Worm (Caenorhabditis elegans) whole organism, young adult: ENCODE measurements around the gene srx-13.

ENCODE experiments used
- F23B12.7 ChIP-seq: sonication (generic microtip); optimal IDR thresholded peaks from 2 replicates; lab custom pipeline; 2017; ENCODE audit warnings: missing genetic modification characterization, mild to moderate bottlenecking, missing compliant biosample characterization, antibody characterized with exemption, moderate library complexity; ENCODE audit not compliant: insufficient read depth
- F49E8.2 ChIP-seq: sonication (generic microtip); optimal IDR thresholded peaks from 3 replicates; lab custom pipeline; 2017; ENCODE audit warnings: missing genetic modification characterization, mild to moderate bottlenecking, missing compliant biosample characterization, antibody characterized with exemption, moderate library complexity; ENCODE audit not compliant: insufficient read depth
- F52B5.7 ChIP-seq: sonication (generic microtip); optimal IDR thresholded peaks from 2 replicates; lab custom pipeline; 2016; ENCODE audit warnings: mild to moderate bottlenecking, missing genetic modification characterization, missing compliant biosample characterization
- F57A8.1 ChIP-seq: fragments of 200-800 bp; sonication (Bioruptor generic); optimal IDR thresholded peaks from 2 replicates; lab custom pipeline; 2018; ENCODE audit warnings: mild to moderate bottlenecking, missing genetic modification characterization, moderate library complexity, missing compliant biosample characterization
- K11D2.4 ChIP-seq: fragments of 200-800 bp; sonication (Bioruptor generic); IDR thresholded peaks from 2 replicates; pipeline ENCODE4 v1.3.6; 2022; ENCODE audit warnings: missing genetic modification reagents, missing genetic modification characterization, missing compliant biosample characterization
- T26A5.8 ChIP-seq: sonication (generic microtip); optimal IDR thresholded peaks from 2 replicates; lab custom pipeline; 2016; ENCODE audit warnings: missing genetic modification characterization, missing compliant biosample characterization
- Y53F4B.3 ChIP-seq: fragments of 200-800 bp; sonication (Bioruptor generic); IDR thresholded peaks from 2 replicates; pipeline ENCODE4 v1.3.6; 2022; ENCODE audit warnings: missing genetic modification reagents, missing genetic modification characterization, missing compliant biosample characterization
- Y53G8AR.9 ChIP-seq: fragments of 200-800 bp; sonication (Bioruptor generic); conservative IDR thresholded peaks from 2 replicates; pipeline ENCODE4 v1.3.6; 2022; ENCODE audit warnings: missing genetic modification reagents, missing genetic modification characterization, missing compliant biosample characterization
- Y79H2A.3 ChIP-seq: fragments of 200-800 bp; sonication (Bioruptor generic); conservative IDR thresholded peaks from 2 replicates; pipeline ENCODE4 v1.3.6; 2022; ENCODE audit warnings: missing genetic modification reagents, missing genetic modification characterization, missing compliant biosample characterization
- Y95B8A.8 ChIP-seq: fragments of 200-800 bp; sonication (Bioruptor generic); IDR thresholded peaks from 2 replicates; pipeline ENCODE4 v1.3.6; 2022; ENCODE audit warnings: missing genetic modification reagents, missing genetic modification characterization, missing compliant biosample characterization
- akir-1 ChIP-seq: fragments of 200-800 bp; sonication (Bioruptor generic); optimal IDR thresholded peaks from 2 replicates; lab custom pipeline; 2018; ENCODE audit warnings: mild to moderate bottlenecking, missing genetic modification characterization, moderate library complexity, missing compliant biosample characterization
- aptf-2 ChIP-seq: fragments of 200-800 bp; sonication (Bioruptor generic); conservative IDR thresholded peaks from 2 replicates; pipeline ENCODE4 v1.3.6; 2022; ENCODE audit warnings: missing genetic modification reagents, missing genetic modification characterization, missing compliant biosample characterization
- aptf-3 ChIP-seq: fragments of 200-800 bp; sonication (Bioruptor generic); IDR thresholded peaks from 2 replicates; pipeline ENCODE4 v1.3.6; 2022; ENCODE audit warnings: missing genetic modification characterization, missing compliant biosample characterization
- attf-3 ChIP-seq: fragments of 200-800 bp; sonication (Bioruptor generic); conservative IDR thresholded peaks from 2 replicates; pipeline ENCODE4 v1.3.6; 2022; ENCODE audit warnings: missing genetic modification reagents, missing genetic modification characterization, missing compliant biosample characterization
- attf-5 ChIP-seq: fragments of 200-800 bp; sonication (Bioruptor generic); optimal IDR thresholded peaks from 2 replicates; lab custom pipeline; 2018; ENCODE audit warnings: mild to moderate bottlenecking, missing genetic modification characterization, missing compliant biosample characterization
- attf-6 ChIP-seq: fragments of 200-800 bp; sonication (Bioruptor generic); IDR thresholded peaks from 2 replicates; pipeline ENCODE4 v1.3.6; 2022; ENCODE audit warnings: missing genetic modification reagents, missing genetic modification characterization, missing compliant biosample characterization
- bed-1 ChIP-seq: fragments of 200-800 bp; sonication (Bioruptor generic); IDR thresholded peaks from 2 replicates; pipeline ENCODE4 v1.3.6; 2022; ENCODE audit warnings: missing genetic modification reagents, missing genetic modification characterization, missing compliant biosample characterization
- cebp-1 ChIP-seq, 2 experiments: fragments of 200-800 bp in 1 of 2; sonication (Bioruptor generic) in 1 of 2; sonication (generic microtip) in 1 of 2; IDR thresholded peaks in 1 of 2; optimal IDR thresholded peaks in 1 of 2; 2 replicates each; pipeline versions ENCODE4 v1.3.6 to Lab custom; 2017 to 2022; ENCODE audit warnings: missing compliant biosample characterization in 2 of 2, missing genetic modification characterization in 2 of 2, mild to moderate bottlenecking in 1 of 2, missing genetic modification reagents in 1 of 2, moderate library complexity in 1 of 2
- ceh-27 ChIP-seq: fragments of 200-800 bp; sonication (Bioruptor generic); optimal IDR thresholded peaks from 2 replicates; lab custom pipeline; 2018; ENCODE audit warnings: mild to moderate bottlenecking, missing genetic modification characterization, moderate library complexity, missing compliant biosample characterization
- ceh-91 ChIP-seq: fragments of 200-800 bp; sonication (Bioruptor generic); IDR thresholded peaks from 2 replicates; pipeline ENCODE4 v1.3.6; 2022; ENCODE audit warnings: missing genetic modification reagents, missing genetic modification characterization, missing compliant biosample characterization
- die-1 ChIP-seq: sonication (generic microtip); optimal IDR thresholded peaks from 2 replicates; lab custom pipeline; 2016; ENCODE audit warnings: missing genotype, mild to moderate bottlenecking, missing genetic modification characterization, missing compliant biosample characterization
- dox-1 ChIP-seq: fragments of 200-800 bp; sonication (Bioruptor generic); IDR thresholded peaks from 2 replicates; pipeline ENCODE4 v1.3.6; 2022; ENCODE audit warnings: missing genetic modification reagents, missing genetic modification characterization, missing compliant biosample characterization
- egl-44 ChIP-seq: fragments of 200-800 bp; sonication (Bioruptor generic); IDR thresholded peaks from 2 replicates; pipeline ENCODE4 v1.3.6; 2022; ENCODE audit warnings: missing genetic modification reagents, missing genetic modification characterization, missing compliant biosample characterization
- hmg-1.2 ChIP-seq: fragments of 200-800 bp; sonication (Bioruptor generic); IDR thresholded peaks from 2 replicates; pipeline ENCODE4 v1.3.6; 2022; ENCODE audit warnings: missing genetic modification reagents, missing genetic modification characterization, missing compliant biosample characterization
- lin-35 ChIP-seq, 3 experiments: fragments of 150-350 bp in 2 of 3; sonication (generic microtip) in 1 of 3; optimal IDR thresholded peaks; 2 replicates each; lab custom pipeline; 2014 to 2018; ENCODE audit warnings: missing biosample characterization in 3 of 3, missing genetic modification characterization in 3 of 3, missing genetic modification reagents in 3 of 3
- madf-10 ChIP-seq: sonication (generic microtip); optimal IDR thresholded peaks from 2 replicates; lab custom pipeline; 2016; ENCODE audit warnings: mild to moderate bottlenecking, missing genetic modification characterization, missing compliant biosample characterization
- madf-6 ChIP-seq: fragments of 200-800 bp; sonication (Bioruptor generic); IDR thresholded peaks from 2 replicates; pipeline ENCODE4 v1.3.6; 2022; ENCODE audit warnings: missing genetic modification reagents, missing genetic modification characterization, missing compliant biosample characterization
- nfya-1 ChIP-seq: sonication (generic microtip); optimal IDR thresholded peaks from 2 replicates; lab custom pipeline; 2017; ENCODE audit warnings: antibody characterized with exemption, missing compliant biosample characterization, missing genetic modification characterization, borderline replicate concordance; ENCODE audit not compliant: insufficient read depth
- nfyb-1 ChIP-seq: fragments of 200-800 bp; sonication (Bioruptor generic); IDR thresholded peaks from 2 replicates; pipeline ENCODE4 v1.3.6; 2022; ENCODE audit warnings: missing genetic modification reagents, missing genetic modification characterization, missing compliant biosample characterization
- nhr-80 ChIP-seq: sonication (generic microtip); optimal IDR thresholded peaks from 2 replicates; lab custom pipeline; 2016; ENCODE audit warnings: missing genetic modification characterization, missing compliant biosample characterization
- pbrm-1 ChIP-seq: fragments of 200-800 bp; sonication (Bioruptor generic); IDR thresholded peaks from 2 replicates; pipeline ENCODE4 v1.3.6; 2022; ENCODE audit warnings: missing genetic modification reagents, missing genetic modification characterization, missing compliant biosample characterization
- snpc-1.3 ChIP-seq: sonication (generic microtip); optimal IDR thresholded peaks from 2 replicates; lab custom pipeline; 2017; ENCODE audit warnings: missing genetic modification characterization, mild to moderate bottlenecking, missing compliant biosample characterization, antibody characterized with exemption, moderate library complexity, missing genotype, missing genetic modification reagents; ENCODE audit not compliant: insufficient read depth
- snpc-3.4 ChIP-seq: sonication (generic microtip); optimal IDR thresholded peaks from 2 replicates; lab custom pipeline; 2017; ENCODE audit warnings: missing genetic modification characterization, mild to moderate bottlenecking, missing compliant biosample characterization, antibody characterized with exemption, moderate library complexity, missing genotype, missing genetic modification reagents
- sptf-2 ChIP-seq: fragments of 200-800 bp; sonication (Bioruptor generic); optimal IDR thresholded peaks from 2 replicates; lab custom pipeline; 2018; ENCODE audit warnings: mild to moderate bottlenecking, missing genetic modification characterization, missing compliant biosample characterization
- unc-62 ChIP-seq: fragments of 150-350 bp; optimal IDR thresholded peaks from 2 replicates; lab custom pipeline; 2014; ENCODE audit warnings: missing biosample characterization, missing genetic modification reagents, missing genetic modification characterization
- zfh-2 ChIP-seq: fragments of 200-800 bp; sonication (Bioruptor generic); conservative IDR thresholded peaks from 2 replicates; pipeline ENCODE4 v1.3.6; 2022; ENCODE audit warnings: missing genetic modification reagents, missing genetic modification characterization, missing compliant biosample characterization
- ztf-18 ChIP-seq: sonication (generic microtip); optimal IDR thresholded peaks from 2 replicates; lab custom pipeline; 2016; ENCODE audit warnings: missing genotype, mild to moderate bottlenecking, missing genetic modification characterization, missing compliant biosample characterization
- ztf-22 ChIP-seq: fragments of 200-800 bp; sonication (Bioruptor generic); optimal IDR thresholded peaks from 2 replicates; lab custom pipeline; 2018; ENCODE audit warnings: mild to moderate bottlenecking, missing genetic modification characterization, moderate library complexity, missing compliant biosample characterization
- ztf-6 ChIP-seq: fragments of 200-800 bp; sonication (Bioruptor generic); IDR thresholded peaks from 2 replicates; pipeline ENCODE4 v1.3.6; 2022; ENCODE audit warnings: missing genetic modification reagents, missing genetic modification characterization, missing compliant biosample characterization

Gene srx-13

ce11 chrIV:1093870-1094564 is 24.4 kb downstream of the srx-13 start, which contains the start of the genes cct-8 and Y55F3AR.2 (continued):
- TF ChIP-seq akir-1 (GFP tag; lab: Kevin White, UChicago): no peak
- peak; percentile 82 for TF ChIP-seq Y79H2A.3
- TF ChIP-seq nfya-1: no peak
- 0 out of 2 replicates have a peak, but pooled peaks have one; percentile 77 for TF ChIP-seq bed-1 (GFP tag; lab: Robert Waterston, UW)
- TF ChIP-seq Y53G8AR.9 (GFP tag; lab: Robert Waterston, UW): peak; percentile 100
- peak; percentile 96 for TF ChIP-seq snpc-1.3

- TF ChIP-seq F57A8.1 (GFP tag; lab: Kevin White, UChicago) (no peak), ceh-91 (GFP tag; lab: Robert Waterston, UW) (no peak), sptf-2 (no peak), bed-1 (GFP tag; lab: Robert Waterston, UW) (no peak), nfyb-1 (0 out of 2 replicates have a peak, but pooled peaks have one; percentile 10), cebp-1 (GFP tag; IDR thresholded peaks at IDR 0.05; lab: Robert Waterston, UW) (no peak), cebp-1 (tag; optimal IDR thresholded peaks at IDR 0.05; lab: Kevin White, UChicago) (peak; percentile 15), aptf-2 (GFP tag; lab: Robert Waterston, UW) (no peak), ztf-6 (no peak), K11D2.4 (GFP tag; lab: Robert Waterston, UW) (no peak), attf-6 (GFP tag; lab: Robert Waterston, UW) (no peak), Y53F4B.3 (GFP tag; lab: Robert Waterston, UW) (no peak), ceh-27 (no peak)
- TF ChIP-seq, all 124 proteins: peak for 2
Observed at ce11 chrIV:1086913-1087312, 31.6 kb downstream of the srx-13 start, which contains the start of gene csn-4. Gene csn-4 (minus strand): TSS chrIV:1087013.

- TF ChIP-seq snpc-3.4 (tag; lab: Kevin White, UChicago) (no peak), nhr-80 (tag; lab: Kevin White, UChicago) (peak; percentile 33), die-1 (tag; lab: Kevin White, UChicago) (no peak)
Observed at ce11 chrIV:1075484-1075883, 43.0 kb downstream of the srx-13 start.

- TF ChIP-seq unc-62 (GFP tag; lab: Kevin White, UChicago): no peak
- no peak for TF ChIP-seq T26A5.8 (tag; lab: Kevin White, UChicago)
- TF ChIP-seq aptf-3 (GFP tag; lab: Robert Waterston, UW): no peak
- TF ChIP-seq F52B5.7 (tag; lab: Kevin White, UChicago): no peak
- no peak for TF ChIP-seq dox-1
- TF ChIP-seq Y53G8AR.9 (GFP tag; lab: Robert Waterston, UW): no peak
Observed at ce11 chrIV:1074069-1074468, 44.4 kb downstream of the srx-13 start.

ce11 chrIV:1070383-1070782 is 48.1 kb downstream of the srx-13 start:
- TF ChIP-seq F23B12.7: peak; percentile 40
- no peak for TF ChIP-seq madf-6 (GFP tag; lab: Robert Waterston, UW)
- 0 out of 2 replicates have a peak, but pooled peaks have one; percentile 28 for TF ChIP-seq nfyb-1
- peak; percentile 1 for TF ChIP-seq madf-10 (tag; lab: Kevin White, UChicago)
- TF ChIP-seq ztf-18 (tag; lab: Kevin White, UChicago): peak; percentile 23
- no peak for TF ChIP-seq ztf-6
- TF ChIP-seq pbrm-1: peak; percentile 80; the same call in 1 of the 2 replicates
- peak; percentile 83 for TF ChIP-seq K11D2.4 (GFP tag; lab: Robert Waterston, UW)
- TF ChIP-seq zfh-2 (GFP tag; lab: Robert Waterston, UW): peak; percentile 99
- TF ChIP-seq hmg-1.2 (GFP tag; lab: Robert Waterston, UW): peak; percentile 84
- peak; percentile 32 for TF ChIP-seq attf-5 (GFP tag; lab: Kevin White, UChicago)
- peak in 1 of 3 experiments; percentile 54 for TF ChIP-seq lin-35 (GFP tag; optimal IDR thresholded peaks at IDR 0.05; lab: Kevin White, UChicago)
- no peak for TF ChIP-seq Y95B8A.8 (GFP tag; lab: Robert Waterston, UW)
- TF ChIP-seq cebp-1 (GFP tag; IDR thresholded peaks at IDR 0.05; lab: Robert Waterston, UW): no peak
- peak; percentile 72 for TF ChIP-seq cebp-1 (tag; optimal IDR thresholded peaks at IDR 0.05; lab: Kevin White, UChicago)
- 0 out of 2 replicates have a peak, but pooled peaks have one; percentile 42 for TF ChIP-seq attf-3 (GFP tag; lab: Robert Waterston, UW)
- TF ChIP-seq egl-44 (GFP tag; lab: Robert Waterston, UW): no peak
- no peak for TF ChIP-seq ztf-22 (GFP tag; lab: Kevin White, UChicago)
- no peak for TF ChIP-seq F49E8.2 (tag; lab: Kevin White, UChicago)
